Worm (Caenorhabditis elegans) whole organism, L2 larva: ENCODE data around the gene par-3.

Source experiments
- C34F6.9 ChIP-seq: fragments of 150-350 bp; optimal IDR thresholded peaks from 2 replicates; lab custom pipeline; 2014; ENCODE audit warnings: missing biosample characterization, missing genetic modification characterization
- F13H6.1 ChIP-seq: sonication (generic microtip); optimal IDR thresholded peaks from 2 replicates; lab custom pipeline; 2016; ENCODE audit warnings: missing genetic modification characterization, missing compliant biosample characterization
- R02D3.7 ChIP-seq: fragments of 150-350 bp; optimal IDR thresholded peaks from 2 replicates; lab custom pipeline; 2014; ENCODE audit warnings: missing biosample characterization, missing genetic modification characterization
- Y55F3AM.14 ChIP-seq: fragments of 200-800 bp; sonication (Bioruptor generic); optimal IDR thresholded peaks from 2 replicates; lab custom pipeline; 2018; ENCODE audit warnings: mild to moderate bottlenecking, missing genetic modification characterization, missing compliant biosample characterization
- ZK546.5 ChIP-seq: sonication (generic microtip); optimal IDR thresholded peaks from 2 replicates; lab custom pipeline; 2017; ENCODE audit warnings: missing biosample characterization, missing genetic modification characterization
- alr-1 ChIP-seq: fragments of 150-350 bp; optimal IDR thresholded peaks from 2 replicates; lab custom pipeline; 2014; ENCODE audit warnings: missing biosample characterization, missing genetic modification characterization
- aly-2 ChIP-seq: fragments of 150-350 bp; optimal IDR thresholded peaks from 2 replicates; lab custom pipeline; 2014; ENCODE audit warnings: missing biosample characterization, missing genetic modification characterization
- blmp-1 ChIP-seq: sonication (generic microtip); optimal IDR thresholded peaks from 2 replicates; lab custom pipeline; 2017; ENCODE audit warnings: missing genetic modification characterization, mild to moderate bottlenecking, missing compliant biosample characterization, antibody characterized with exemption, moderate library complexity; ENCODE audit not compliant: insufficient read depth
- ceh-82 ChIP-seq: fragments of 150-350 bp; optimal IDR thresholded peaks from 2 replicates; lab custom pipeline; 2014; ENCODE audit warnings: missing biosample characterization, missing genetic modification characterization
- crh-2 ChIP-seq: sonication (generic microtip); optimal IDR thresholded peaks from 2 replicates; lab custom pipeline; 2017; ENCODE audit warnings: missing biosample characterization, missing genetic modification characterization
- dmd-4 ChIP-seq: sonication (generic microtip); optimal IDR thresholded peaks from 2 replicates; lab custom pipeline; 2017; ENCODE audit warnings: missing biosample characterization, missing genetic modification characterization
- egl-27 ChIP-seq: sonication (generic microtip); optimal IDR thresholded peaks from 3 replicates; lab custom pipeline; 2017; ENCODE audit warnings: missing biosample characterization, missing genetic modification reagents, missing genetic modification characterization
- elt-1 ChIP-seq: fragments of 150-350 bp; optimal IDR thresholded peaks from 2 replicates; lab custom pipeline; 2014; ENCODE audit warnings: missing biosample characterization, missing genetic modification characterization
- fos-1 ChIP-seq: fragments of 150-350 bp; optimal IDR thresholded peaks from 2 replicates; lab custom pipeline; 2014; ENCODE audit warnings: missing biosample characterization, missing genetic modification characterization
- lin-39 ChIP-seq: fragments of 150-350 bp; optimal IDR thresholded peaks from 2 replicates; lab custom pipeline; 2014; ENCODE audit warnings: missing biosample characterization, missing genetic modification reagents, missing genetic modification characterization
- lsy-2 ChIP-seq, 2 experiments: fragments of 150-350 bp in 1 of 2; sonication (generic microtip) in 1 of 2; optimal IDR thresholded peaks; 2 replicates each; lab custom pipeline; 2014 to 2017; ENCODE audit warnings: missing biosample characterization in 2 of 2, missing genetic modification characterization in 2 of 2
- nhr-129 ChIP-seq: fragments of 150-350 bp; optimal IDR thresholded peaks from 2 replicates; lab custom pipeline; 2014; ENCODE audit warnings: missing biosample characterization, missing genetic modification characterization
- nhr-21 ChIP-seq: fragments of 150-350 bp; optimal IDR thresholded peaks from 2 replicates; lab custom pipeline; 2014; ENCODE audit warnings: missing biosample characterization, missing genetic modification characterization
- nhr-237 ChIP-seq: fragments of 150-350 bp; optimal IDR thresholded peaks from 2 replicates; lab custom pipeline; 2014; ENCODE audit warnings: missing biosample characterization, missing genetic modification characterization
- nhr-25 ChIP-seq: fragments of 150-350 bp; sonication (generic microtip); optimal IDR thresholded peaks from 3 replicates; lab custom pipeline; 2014; ENCODE audit warnings: missing biosample characterization, missing genetic modification characterization
- nhr-77 ChIP-seq: fragments of 150-350 bp; optimal IDR thresholded peaks from 2 replicates; lab custom pipeline; 2014; ENCODE audit warnings: missing biosample characterization, missing genetic modification characterization
- skn-1 ChIP-seq: sonication (generic microtip); optimal IDR thresholded peaks from 2 replicates; lab custom pipeline; 2017; ENCODE audit warnings: missing biosample characterization, missing genetic modification characterization
- sma-9 ChIP-seq, 2 experiments: fragments of 150-350 bp in 1 of 2; sonication (generic microtip) in 1 of 2; optimal IDR thresholded peaks; 2 replicates each; lab custom pipeline; 2014 to 2016; ENCODE audit warnings: missing genetic modification characterization in 2 of 2, mild to moderate bottlenecking in 1 of 2, missing biosample characterization in 1 of 2, missing compliant biosample characterization in 1 of 2, missing genetic modification reagents in 1 of 2, moderate library complexity in 1 of 2
- unc-55 ChIP-seq: fragments of 150-350 bp; sonication (generic microtip); optimal IDR thresholded peaks from 3 replicates; lab custom pipeline; 2014; ENCODE audit warnings: missing biosample characterization, missing genetic modification reagents, missing genetic modification characterization
- unc-62 ChIP-seq: fragments of 150-350 bp; optimal IDR thresholded peaks from 2 replicates; lab custom pipeline; 2014; ENCODE audit warnings: missing biosample characterization, missing genetic modification reagents, missing genetic modification characterization
- ztf-1 ChIP-seq: fragments of 200-800 bp; sonication (Bioruptor generic); conservative IDR thresholded peaks from 2 replicates; pipeline ENCODE4 v1.3.6; 2022; ENCODE audit warnings: missing genetic modification characterization, missing compliant biosample characterization
- ztf-11 ChIP-seq: sonication (generic microtip); optimal IDR thresholded peaks from 2 replicates; lab custom pipeline; 2017; ENCODE audit warnings: missing biosample characterization, missing genetic modification characterization
- ztf-4 ChIP-seq: fragments of 150-350 bp; optimal IDR thresholded peaks from 2 replicates; lab custom pipeline; 2014; ENCODE audit warnings: missing biosample characterization, missing genetic modification characterization

par-3 gene

DNA sequence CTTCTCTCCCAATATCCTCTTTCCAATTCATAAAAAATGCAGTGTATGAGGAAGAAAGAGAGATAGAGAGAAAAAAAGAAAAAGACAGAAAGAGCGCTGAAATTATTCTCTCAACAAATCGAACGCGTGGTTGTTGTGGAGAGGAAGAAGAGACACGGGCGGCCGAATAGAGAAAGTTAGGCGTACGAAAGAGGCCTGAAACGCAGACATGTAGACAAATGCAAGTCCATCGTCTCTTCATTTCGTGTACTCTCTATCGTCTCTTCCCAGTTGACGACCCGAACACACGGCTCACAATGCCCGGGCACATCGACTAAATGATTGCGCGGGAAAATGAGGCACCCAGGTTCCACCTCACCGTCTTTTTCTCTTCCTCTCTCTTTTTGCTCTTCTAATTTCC lies 42.8 kb upstream of the par-3 start (continued):
- TF ChIP-seq C34F6.9 (tag; lab: Kevin White, UChicago) (peak; percentile 93), unc-62 (GFP tag; lab: Kevin White, UChicago) (no peak), lin-39 (no peak), nhr-237 (tag; lab: Kevin White, UChicago) (no peak), Y55F3AM.14 (GFP tag; lab: Kevin White, UChicago) (peak; percentile 7), ztf-1 (no peak), F13H6.1 (peak; percentile 85), nhr-21 (tag; lab: Kevin White, UChicago) (peak; percentile 58), lsy-2 (tag; optimal IDR thresholded peaks at IDR 0.05; lab: Kevin White, UChicago) (peak; percentile 18 to 75), nhr-25 (tag; lab: Kevin White, UChicago) (peak; percentile 44)
- TF ChIP-seq, all 48 proteins: peak for 22

ce11 chrIII:5622232-5623009 lies 41.6 kb upstream of the par-3 start:
- TF ChIP-seq R02D3.7 (tag; lab: Kevin White, UChicago) (no peak), unc-55 (GFP tag; lab: Kevin White, UChicago) (peak; percentile 10), ztf-4 (tag; lab: Kevin White, UChicago) (peak; percentile 8)

DNA sequence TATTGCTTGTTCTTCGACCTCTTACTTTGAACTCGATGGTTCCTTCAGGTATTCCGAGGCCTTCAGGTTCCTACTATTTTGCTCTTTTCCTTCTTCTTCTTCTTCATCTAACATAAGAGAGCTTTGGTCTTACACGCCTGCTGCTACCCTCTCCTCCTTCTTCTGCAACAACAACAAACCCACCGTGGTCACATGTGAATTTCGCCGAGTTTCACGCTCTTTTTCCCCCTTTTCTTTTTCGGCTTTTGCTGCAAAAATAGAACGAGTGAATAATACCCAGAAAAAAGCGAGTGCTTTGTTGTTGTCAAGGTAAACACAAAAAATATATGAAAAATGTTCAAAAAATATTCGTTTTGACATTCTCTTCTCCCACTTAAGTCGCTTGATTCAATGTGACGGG lies 40.6 kb upstream of the par-3 start:
- TF ChIP-seq lsy-2 (tag; optimal IDR thresholded peaks at IDR 0.05; lab: Kevin White, UChicago) (peak in 1 of 2 experiments; percentile 0), alr-1 (tag; lab: Kevin White, UChicago) (no peak), nhr-129 (peak; percentile 49), C34F6.9 (tag; lab: Kevin White, UChicago) (peak; percentile 54)

DNA sequence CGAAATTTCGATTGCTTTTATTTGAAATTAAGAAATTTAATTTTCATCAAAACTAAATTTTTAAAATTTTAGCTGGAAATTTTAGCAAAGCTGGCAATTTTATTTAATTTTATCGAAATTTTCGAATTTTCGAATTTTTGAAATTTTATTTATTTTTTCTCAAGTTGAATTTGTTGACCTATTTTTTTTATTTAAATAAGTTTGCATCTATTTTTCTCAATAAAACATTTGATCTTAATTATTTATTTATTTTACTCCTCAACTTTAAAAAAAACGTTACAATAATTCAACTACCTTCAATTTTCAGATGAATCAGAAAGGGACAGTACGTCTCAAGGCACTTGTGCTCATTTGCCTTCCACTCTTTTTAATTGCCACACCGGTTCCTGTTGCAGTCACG lies 39.2 kb upstream of the par-3 start, which contains the start of gene daf-4:
TSS of gene daf-4 (plus strand) at position 301 of the 400 bp plus-strand sequence.
- TF ChIP-seq nhr-77 (tag; lab: Kevin White, UChicago) (no peak), egl-27 (tag; lab: Kevin White, UChicago) (no peak), ZK546.5 (tag; lab: Kevin White, UChicago) (no peak), elt-1 (tag; lab: Kevin White, UChicago) (no peak), Y55F3AM.14 (GFP tag; lab: Kevin White, UChicago) (no peak), ztf-4 (tag; lab: Kevin White, UChicago) (no peak), skn-1 (tag; lab: Kevin White, UChicago) (no peak), F13H6.1 (no peak), unc-55 (GFP tag; lab: Kevin White, UChicago) (no peak), blmp-1 (tag; lab: Kevin White, UChicago) (no peak), fos-1 (no peak), aly-2 (no peak), sma-9 (GFP tag; optimal IDR thresholded peaks at IDR 0.05; lab: Kevin White, UChicago) (no peak), sma-9 (tag; optimal IDR thresholded peaks at IDR 0.05; lab: Kevin White, UChicago) (no peak)

DNA sequence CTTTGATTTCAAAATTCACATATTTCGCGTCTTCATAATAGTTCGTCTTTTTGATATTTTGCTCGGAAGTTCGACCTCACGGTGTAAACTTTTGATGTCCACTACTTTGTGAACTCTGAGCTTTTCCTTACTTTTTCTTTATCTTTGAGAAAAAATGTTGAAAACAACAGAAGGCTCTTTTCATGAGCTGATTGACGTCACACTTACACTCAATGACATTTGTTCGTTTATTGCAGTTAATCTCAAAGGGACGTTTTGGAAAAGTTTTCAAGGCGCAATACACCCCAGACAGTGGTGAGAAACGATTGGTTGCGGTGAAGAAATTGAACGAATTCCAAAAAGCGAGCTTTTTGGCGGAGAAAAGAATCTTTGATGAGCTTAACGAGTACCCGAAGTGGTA lies 34.8 kb upstream of the par-3 start:
- no peak for TF ChIP-seq ztf-11 (tag; lab: Kevin White, UChicago)
- no peak for TF ChIP-seq elt-1 (tag; lab: Kevin White, UChicago)
- no peak for TF ChIP-seq ceh-82 (tag; lab: Kevin White, UChicago)
- TF ChIP-seq dmd-4 (tag; lab: Kevin White, UChicago): no peak
- TF ChIP-seq fos-1: no peak
- no peak for TF ChIP-seq crh-2 (tag; lab: Kevin White, UChicago)
- peak; percentile 38 for TF ChIP-seq F13H6.1
- TF ChIP-seq Y55F3AM.14 (GFP tag; lab: Kevin White, UChicago): no peak
- no peak for TF ChIP-seq lsy-2 (tag; optimal IDR thresholded peaks at IDR 0.05; lab: Kevin White, UChicago)
- TF ChIP-seq sma-9 (GFP tag; optimal IDR thresholded peaks at IDR 0.05; lab: Kevin White, UChicago): peak; percentile 54
- TF ChIP-seq sma-9 (tag; optimal IDR thresholded peaks at IDR 0.05; lab: Kevin White, UChicago): no peak
- peak; percentile 12 for TF ChIP-seq nhr-129

DNA sequence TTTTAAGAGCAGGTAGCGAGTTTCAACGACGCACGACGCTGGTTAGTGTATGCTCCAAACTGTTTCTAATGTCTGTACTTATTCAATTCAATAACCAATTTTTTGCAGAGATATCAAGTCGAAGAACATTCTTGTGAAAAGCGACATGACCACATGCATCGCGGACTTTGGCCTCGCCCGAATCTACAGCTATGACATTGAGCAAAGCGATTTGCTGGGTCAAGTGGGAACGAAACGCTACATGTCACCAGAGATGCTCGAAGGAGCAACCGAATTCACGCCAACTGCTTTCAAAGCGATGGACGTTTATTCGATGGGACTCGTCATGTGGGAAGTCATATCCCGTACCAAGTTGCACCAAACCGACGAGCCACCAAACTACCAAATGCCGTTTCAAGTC lies 33.7 kb upstream of the par-3 start:
- no peak for TF ChIP-seq egl-27 (tag; lab: Kevin White, UChicago)
- peak; percentile 33 for TF ChIP-seq nhr-129
